Fruit fly (Drosophila melanogaster): ENCODE measurements around the gene Myb.
A peak's percentile ranks its signal among the peaks of the same experiment; 100 is the strongest.

Gene Myb

DNA sequence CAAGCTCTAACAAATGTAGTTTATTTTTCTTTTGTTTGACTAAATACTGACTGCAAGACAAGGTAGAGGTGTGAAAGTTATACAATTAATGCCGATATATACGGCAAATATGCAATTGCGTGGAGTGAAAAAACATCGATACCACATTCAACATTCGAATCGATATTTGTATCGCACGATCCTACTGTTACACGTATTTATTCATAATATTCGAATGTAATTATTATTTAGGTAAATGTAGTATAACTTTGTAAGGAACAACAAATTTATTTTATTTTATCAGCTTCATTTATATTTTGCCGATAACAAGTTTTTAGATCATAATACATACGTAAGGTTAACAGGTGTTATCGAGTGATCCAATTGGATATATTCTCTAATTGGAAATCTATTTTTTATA, 22.2 kb downstream of the Myb start, which contains the start of gene Chc (continued):
- TF ChIP-seq CG4424 (GFP tag; optimal IDR thresholded peaks at IDR 0.05) = no peak
- TF ChIP-seq D19A (tag; optimal IDR thresholded peaks at IDR 0.05) = peak; percentile 19
- TF ChIP-seq inv (GFP tag; IDR thresholded peaks at IDR 0.05; ENCODE audit: partially characterized antibody) = peak; percentile 98
- no peak for TF ChIP-seq scrt (GFP tag; optimal IDR thresholded peaks at IDR 0.05)
- TF ChIP-seq CG2712 (tag; optimal IDR thresholded peaks at IDR 0.05) = peak; percentile 4
- TF ChIP-seq CG9215 (GFP tag; IDR thresholded peaks at IDR 0.05) = no peak
- TF ChIP-seq Dref (GFP tag; IDR thresholded peaks at IDR 0.05) = peak; percentile 91
- TF ChIP-seq Dp (GFP tag; optimal IDR thresholded peaks at IDR 0.05) = peak; percentile 43
- no peak for TF ChIP-seq CTCF (GFP tag; optimal IDR thresholded peaks at IDR 0.05)
- peak; percentile 99 for TF ChIP-seq amos (GFP tag; IDR thresholded peaks at IDR 0.05; ENCODE audit: partially characterized antibody)
- TF ChIP-seq CG13894 (tag; optimal IDR thresholded peaks at IDR 0.05) = no peak
- TF ChIP-seq CG9437 (GFP tag; optimal IDR thresholded peaks at IDR 0.05) = peak; percentile 16
- TF ChIP-seq CG17186 (GFP tag; optimal IDR thresholded peaks at IDR 0.05) = peak; percentile 32
- no peak for TF ChIP-seq Stat92E (GFP tag; optimal IDR thresholded peaks at IDR 0.05)
- peak; percentile 96 for TF ChIP-seq hb (GFP tag; IDR thresholded peaks at IDR 0.05; ENCODE audit: partially characterized antibody)
- TF ChIP-seq Sry-δ (GFP tag; optimal IDR thresholded peaks at IDR 0.05) = peak; percentile 92
- TF ChIP-seq D19B (GFP tag; optimal IDR thresholded peaks at IDR 0.05) = no peak
- TF ChIP-seq ato (GFP tag; IDR thresholded peaks at IDR 0.05; ENCODE audit: partially characterized antibody) = peak; percentile 96

DNA sequence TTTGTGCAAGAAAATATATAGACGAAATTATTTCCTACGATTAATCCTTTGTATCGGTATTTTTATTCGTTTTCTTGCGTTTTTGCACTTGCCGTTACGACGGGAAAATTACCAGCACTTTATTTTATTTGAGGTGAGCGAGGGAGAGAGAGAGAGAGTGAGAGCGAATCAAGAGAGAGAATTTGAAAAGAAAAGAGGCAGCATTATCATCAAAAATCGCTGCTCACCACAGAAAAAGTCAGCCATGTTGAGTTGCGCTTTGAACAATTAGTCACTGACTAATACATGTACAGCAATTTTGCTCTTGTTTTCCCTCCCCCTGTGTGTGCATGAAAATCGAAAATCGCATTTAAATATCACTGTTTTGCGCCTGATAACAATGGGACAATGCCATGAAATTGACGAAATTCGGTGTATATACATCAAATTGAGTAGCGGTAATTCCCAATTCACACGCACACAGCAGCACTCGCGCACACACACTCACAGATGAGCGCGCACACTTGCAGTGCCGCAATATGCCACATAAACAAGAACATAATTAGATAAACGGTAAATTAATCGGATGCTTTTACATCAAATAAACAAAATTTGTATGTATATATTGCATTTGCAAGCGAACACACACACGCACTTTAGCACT, 22.9 kb downstream of the Myb start:
- TF ChIP-seq hbn (GFP tag; IDR thresholded peaks at IDR 0.05; ENCODE audit: partially characterized antibody) (peak; percentile 39; the same call in 1 of the 2 replicates), al (GFP tag; IDR thresholded peaks at IDR 0.05) (no peak), CG2202 (tag; optimal IDR thresholded peaks at IDR 0.05) (no peak), CG34422 (GFP tag; IDR thresholded peaks at IDR 0.05) (peak; percentile 18; the same call in 1 of the 3 replicates), CG6765 (GFP tag; optimal IDR thresholded peaks at IDR 0.05) (no peak), phol (tag; optimal IDR thresholded peaks at IDR 0.05) (peak; percentile 92), CG7556 (GFP tag; optimal IDR thresholded peaks at IDR 0.05) (no peak), lbe (GFP tag; optimal IDR thresholded peaks at IDR 0.05) (peak; percentile 52), CG7928 (GFP tag; optimal IDR thresholded peaks at IDR 0.05) (no peak), Trl (optimal IDR thresholded peaks at IDR 0.05) (peak; percentile 89 to 96), Trl (GFP tag; optimal IDR thresholded peaks at IDR 0.05) (peak; percentile 5), YL-1 (GFP tag; optimal IDR thresholded peaks at IDR 0.05) (peak; percentile 44), nerfin-1 (tag; optimal IDR thresholded peaks at IDR 0.05) (peak; percentile 75), Blimp-1 (GFP tag; optimal IDR thresholded peaks at IDR 0.05) (no peak), CG15514 (GFP tag; optimal IDR thresholded peaks at IDR 0.05) (peak; percentile 0), Eip74EF (GFP tag; optimal IDR thresholded peaks at IDR 0.05) (no peak), gt (GFP tag; IDR thresholded peaks at IDR 0.05) (no peak), disco-r (GFP tag; optimal IDR thresholded peaks at IDR 0.05) (no peak), Bgb (GFP tag; IDR thresholded peaks at IDR 0.05; ENCODE audit: partially characterized antibody) (no peak), BtbVII (GFP tag; optimal IDR thresholded peaks at IDR 0.05) (peak; percentile 24), Nf-YB (GFP tag; optimal IDR thresholded peaks at IDR 0.05) (peak; percentile 16), Rx (GFP tag; IDR thresholded peaks at IDR 0.05) (no peak), crol (GFP tag; IDR thresholded peaks at IDR 0.05) (0 out of 2 replicates have a peak, but pooled peaks have one; percentile 9), CG15479 (GFP tag; optimal IDR thresholded peaks at IDR 0.05) (peak; percentile 17), Sry-β (GFP tag; optimal IDR thresholded peaks at IDR 0.05) (no peak), dmrt99B (tag; optimal IDR thresholded peaks at IDR 0.05) (no peak), tll (GFP tag; optimal IDR thresholded peaks at IDR 0.05) (peak in 1 of 2 experiments; percentile 13), pho (GFP tag; optimal IDR thresholded peaks at IDR 0.05) (no peak), ase (GFP tag; IDR thresholded peaks at IDR 0.05) (no peak), yki (optimal IDR thresholded peaks at IDR 0.05) (peak; percentile 28), CG11398 (GFP tag; optimal IDR thresholded peaks at IDR 0.05) (no peak), D19B (GFP tag; optimal IDR thresholded peaks at IDR 0.05) (peak; percentile 55)
